Worm (Caenorhabditis elegans): ENCODE data around the gene C55A6.3.
"Not testable (repeated sequence)": the region's sequence is repeated elsewhere in the genome, so short reads cannot be mapped to it uniquely, and the experiment has no call there.

Gene C55A6.3

DNA sequence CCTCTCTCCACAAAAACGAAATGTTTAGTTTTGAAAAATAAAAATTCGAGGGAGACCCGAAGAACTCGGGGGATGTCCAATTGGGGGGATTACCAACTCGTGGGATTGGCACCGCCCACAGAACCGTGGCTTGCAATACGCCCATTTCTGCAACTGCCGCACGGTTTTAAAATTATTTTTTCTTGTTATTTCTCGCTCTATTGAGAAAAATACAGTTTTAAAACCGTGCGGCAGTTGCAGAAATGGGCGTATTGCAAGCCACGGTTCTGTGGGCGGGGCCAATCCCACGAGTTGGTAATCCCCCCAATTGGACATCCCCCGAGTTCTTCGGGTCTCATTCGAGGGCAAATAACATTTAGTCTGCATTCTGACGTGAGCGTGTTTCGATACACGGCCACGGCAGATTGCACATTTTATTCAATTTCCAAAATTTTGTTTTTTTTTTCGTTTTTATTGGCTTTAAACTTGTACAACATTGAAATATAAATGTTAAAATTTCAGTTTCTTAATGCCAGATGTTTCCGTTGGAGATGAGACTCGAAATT lies 8.4 kb downstream of the C55A6.3 start, which contains the start of the genes C55A6.1 and C55A6.10 (continued):
- peak; percentile 90 for TF ChIP-seq ekl-4 (GFP tag; IDR thresholded peaks at IDR 0.05)
- TF ChIP-seq lin-26 (GFP tag; IDR thresholded peaks at IDR 0.05) = 0 out of 2 replicates have a peak, but pooled peaks have one; percentile 54
- peak; percentile 38 for TF ChIP-seq hsf-1 (GFP tag; IDR thresholded peaks at IDR 0.05)
- TF ChIP-seq ceh-100 (GFP tag; IDR thresholded peaks at IDR 0.05) = peak; percentile 97
- TF ChIP-seq attf-5 (GFP tag; optimal IDR thresholded peaks at IDR 0.05) = peak; percentile 86
- peak; percentile 80 for TF ChIP-seq rcor-1 (GFP tag; IDR thresholded peaks at IDR 0.05)
- TF ChIP-seq lsl-1 (GFP tag; optimal IDR thresholded peaks at IDR 0.05) = peak; percentile 61
- peak; percentile 78; the same call in 1 of the 2 replicates for TF ChIP-seq K11D2.4 (GFP tag; IDR thresholded peaks at IDR 0.05)
- peak; percentile 61 for TF ChIP-seq F49E8.2 (tag; optimal IDR thresholded peaks at IDR 0.05; ENCODE audit: insufficient read depth)
- peak; percentile 50; the same call in 1 of the 2 replicates for TF ChIP-seq bed-2 (GFP tag; IDR thresholded peaks at IDR 0.05)
- peak; percentile 82; the same call in 1 of the 2 replicates for TF ChIP-seq ztf-28 (GFP tag; IDR thresholded peaks at IDR 0.05)
- peak; percentile 31 for TF ChIP-seq dpl-1 (GFP tag; optimal IDR thresholded peaks at IDR 0.05)
- TF ChIP-seq nhr-80 (tag; optimal IDR thresholded peaks at IDR 0.05) = peak; percentile 70
- TF ChIP-seq Y67H2A.10 (GFP tag; conservative IDR thresholded peaks at IDR 0.05) = peak; percentile 71; the same call in 1 of the 2 replicates
- TF ChIP-seq Y79H2A.3 (GFP tag; conservative IDR thresholded peaks at IDR 0.05) = peak; percentile 70; the same call in 1 of the 2 replicates
- peak; percentile 72 for TF ChIP-seq lin-54 (GFP tag; optimal IDR thresholded peaks at IDR 0.05)
- peak; percentile 21 for TF ChIP-seq snpc-1.1 (tag; optimal IDR thresholded peaks at IDR 0.05; ENCODE audit: insufficient read depth)
- peak; percentile 64 for TF ChIP-seq F33H1.4 (GFP tag; IDR thresholded peaks at IDR 0.05)
- TF ChIP-seq efl-1 (GFP tag; optimal IDR thresholded peaks at IDR 0.05) = peak; percentile 23
- TF ChIP-seq aptf-2 (GFP tag; conservative IDR thresholded peaks at IDR 0.05) = 0 out of 2 replicates have a peak, but pooled peaks have one; percentile 25
- peak; percentile 64 for TF ChIP-seq ZK185.1 (tag; optimal IDR thresholded peaks at IDR 0.05; ENCODE audit: poor library complexity, severe bottlenecking)
- peak; percentile 69 for TF ChIP-seq attf-3 (GFP tag; conservative IDR thresholded peaks at IDR 0.05)
- TF ChIP-seq madf-6 (GFP tag; IDR thresholded peaks at IDR 0.05) = peak; percentile 71
- TF ChIP-seq let-607 (tag; optimal IDR thresholded peaks at IDR 0.05) = peak in 1 of 2 experiments; percentile 29
- TF ChIP-seq ceh-27 (GFP tag; optimal IDR thresholded peaks at IDR 0.05) = peak; percentile 72
- peak; percentile 51 for TF ChIP-seq snpc-4 (GFP tag; optimal IDR thresholded peaks at IDR 0.05)
- TF ChIP-seq snpc-4 (tag; optimal IDR thresholded peaks at IDR 0.05) = peak in 3 of 4 experiments; percentile 65 to 77 (median 75)
- TF ChIP-seq attf-6 (GFP tag; IDR thresholded peaks at IDR 0.05) = peak; percentile 76
- TF ChIP-seq rpc-1 (optimal IDR thresholded peaks at IDR 0.05) = peak; percentile 24
- TF ChIP-seq rpc-1 (tag; optimal IDR thresholded peaks at IDR 0.05) = not testable (repeated sequence)
- 0 out of 2 replicates have a peak, but pooled peaks have one; percentile 27 for TF ChIP-seq sea-2 (GFP tag; IDR thresholded peaks at IDR 0.05)
- peak; percentile 64; the same call in 1 of the 2 replicates for TF ChIP-seq hmg-1.2 (GFP tag; IDR thresholded peaks at IDR 0.05)
- peak; percentile 69 for TF ChIP-seq snpc-3.4 (tag; optimal IDR thresholded peaks at IDR 0.05)
- peak; percentile 30 for TF ChIP-seq tlf-1 (GFP tag; optimal IDR thresholded peaks at IDR 0.05)
- TF ChIP-seq nfyb-1 (GFP tag; IDR thresholded peaks at IDR 0.05) = peak; percentile 97
- peak; percentile 83 for TF ChIP-seq C06A6.2 (GFP tag; conservative IDR thresholded peaks at IDR 0.05)
- TF ChIP-seq egrh-3 (GFP tag; IDR thresholded peaks at IDR 0.05) = peak; percentile 69; the same call in 1 of the 2 replicates
- peak; percentile 50 for TF ChIP-seq chd-7 (tag; optimal IDR thresholded peaks at IDR 0.05)
- 0 out of 2 replicates have a peak, but pooled peaks have one; percentile 17 for TF ChIP-seq ztf-6 (GFP tag; IDR thresholded peaks at IDR 0.05)
- peak; percentile 56 for TF ChIP-seq F23B12.7 (tag; optimal IDR thresholded peaks at IDR 0.05; ENCODE audit: insufficient read depth)
- peak in 1 of 3 experiments; percentile 66 for TF ChIP-seq lin-35 (GFP tag; optimal IDR thresholded peaks at IDR 0.05)
- peak; percentile 91 for TF ChIP-seq mcd-1 (GFP tag; IDR thresholded peaks at IDR 0.05)
- peak; percentile 72; the same call in 1 of the 2 replicates for TF ChIP-seq B0019.2 (GFP tag; conservative IDR thresholded peaks at IDR 0.05)
